Worm (Caenorhabditis elegans) whole organism, L1 larva: ENCODE results near the gene M60.6.
A peak's percentile ranks its signal among the peaks of the same experiment; 100 is the strongest.

Experiments used
- C04F5.9 ChIP-seq: sonication (generic microtip); optimal IDR thresholded peaks from 2 replicates; lab custom pipeline; 2016; ENCODE audit warnings: missing genetic modification characterization, missing compliant biosample characterization
- C34B4.2 ChIP-seq: sonication (generic microtip); optimal IDR thresholded peaks from 2 replicates; lab custom pipeline; 2017; ENCODE audit warnings: mild to moderate bottlenecking, missing genetic modification characterization, missing compliant biosample characterization
- F16B12.6 ChIP-seq: fragments of 150-350 bp; optimal IDR thresholded peaks from 2 replicates; lab custom pipeline; 2014; ENCODE audit warnings: missing biosample characterization, missing genetic modification characterization
- Y116A8C.19 ChIP-seq: sonication (generic microtip); optimal IDR thresholded peaks from 2 replicates; lab custom pipeline; 2016; ENCODE audit warnings: missing compliant biosample characterization, missing genetic modification characterization, borderline replicate concordance
- aha-1 ChIP-seq: fragments of 150-350 bp; optimal IDR thresholded peaks from 2 replicates; lab custom pipeline; 2014; ENCODE audit warnings: missing biosample characterization, missing genetic modification characterization
- alr-1 ChIP-seq: fragments of 200-800 bp; sonication (Bioruptor generic); optimal IDR thresholded peaks from 2 replicates; lab custom pipeline; 2018; ENCODE audit warnings: borderline replicate concordance, mild to moderate bottlenecking, missing genetic modification characterization, missing compliant biosample characterization
- ama-1 ChIP-seq: fragments of 150-350 bp; optimal IDR thresholded peaks from 2 replicates; lab custom pipeline; 2014
- blmp-1 ChIP-seq: fragments of 150-350 bp; optimal IDR thresholded peaks from 2 replicates; lab custom pipeline; 2014; ENCODE audit warnings: missing biosample characterization, missing genetic modification characterization
- ceh-63 ChIP-seq: fragments of 200-800 bp; sonication (Bioruptor generic); optimal IDR thresholded peaks from 2 replicates; lab custom pipeline; 2018; ENCODE audit warnings: mild to moderate bottlenecking, missing genetic modification characterization, missing compliant biosample characterization
- ceh-88 ChIP-seq: fragments of 200-800 bp; sonication (Bioruptor generic); IDR thresholded peaks from 2 replicates; pipeline ENCODE4 v1.3.6; 2022; ENCODE audit warnings: missing genetic modification characterization, missing compliant biosample characterization
- ceh-90 ChIP-seq: sonication (generic microtip); optimal IDR thresholded peaks from 2 replicates; lab custom pipeline; 2016; ENCODE audit warnings: missing genetic modification characterization, missing compliant biosample characterization
- dsc-1 ChIP-seq: sonication (generic microtip); optimal IDR thresholded peaks from 2 replicates; lab custom pipeline; 2016; ENCODE audit warnings: mild to moderate bottlenecking, missing genetic modification characterization, missing compliant biosample characterization
- egl-27 ChIP-seq, 2 experiments: fragments of 150-350 bp in 1 of 2; sonication (generic microtip); optimal IDR thresholded peaks; 3 replicates each; lab custom pipeline; 2017 to 2018; ENCODE audit warnings: missing biosample characterization in 2 of 2, missing genetic modification characterization in 2 of 2, missing genetic modification reagents in 2 of 2
- elt-2 ChIP-seq: sonication (generic microtip); optimal IDR thresholded peaks from 2 replicates; lab custom pipeline; 2016; ENCODE audit warnings: missing genetic modification characterization, mild to moderate bottlenecking, inconsistent platforms, missing compliant biosample characterization, missing genetic modification reagents
- elt-3 ChIP-seq, 6 experiments: fragments of 150-350 bp in 1 of 6; sonication (generic microtip); optimal IDR thresholded peaks; 2 replicates each; lab custom pipeline; 2017 to 2018; ENCODE audit warnings: missing biosample characterization in 6 of 6, missing genetic modification characterization in 6 of 6, inconsistent platforms in 1 of 6
- ets-5 ChIP-seq: fragments of 200-800 bp; sonication (Bioruptor generic); IDR thresholded peaks from 2 replicates; pipeline ENCODE4 v1.3.6; 2022; ENCODE audit warnings: missing genetic modification characterization, missing compliant biosample characterization
- fkh-8 ChIP-seq: sonication (generic microtip); optimal IDR thresholded peaks from 2 replicates; lab custom pipeline; 2016; ENCODE audit warnings: mild to moderate bottlenecking, missing genetic modification characterization, missing compliant biosample characterization
- fos-1 ChIP-seq: fragments of 150-350 bp; optimal IDR thresholded peaks from 2 replicates; lab custom pipeline; 2014; ENCODE audit warnings: missing biosample characterization, missing genetic modification characterization
- grh-1 ChIP-seq: fragments of 200-800 bp; sonication (Bioruptor generic); IDR thresholded peaks from 2 replicates; pipeline ENCODE4 v1.3.6; 2022; ENCODE audit warnings: missing genetic modification reagents, missing genetic modification characterization, missing compliant biosample characterization
- hpl-2 ChIP-seq: fragments of 150-350 bp; optimal IDR thresholded peaks from 2 replicates; lab custom pipeline; 2014; ENCODE audit warnings: missing biosample characterization, missing genetic modification reagents, missing genetic modification characterization
- jun-1 ChIP-seq: fragments of 150-350 bp; optimal IDR thresholded peaks from 2 replicates; lab custom pipeline; 2014; ENCODE audit warnings: missing biosample characterization, missing genetic modification reagents, missing genetic modification characterization
- lin-13 ChIP-seq: fragments of 150-350 bp; optimal IDR thresholded peaks from 2 replicates; lab custom pipeline; 2014; ENCODE audit warnings: missing biosample characterization, missing genetic modification reagents, missing genetic modification characterization
- lin-14 ChIP-seq: fragments of 200-800 bp; sonication (Bioruptor generic); optimal IDR thresholded peaks from 2 replicates; lab custom pipeline; 2018; ENCODE audit warnings: mild to moderate bottlenecking, missing genetic modification characterization, moderate library complexity, missing compliant biosample characterization
- lin-15B ChIP-seq: fragments of 150-350 bp; sonication (generic microtip); optimal IDR thresholded peaks from 3 replicates; lab custom pipeline; 2014; ENCODE audit warnings: missing biosample characterization, missing genetic modification characterization
- lsy-2 ChIP-seq, 2 experiments: fragments of 150-350 bp; optimal IDR thresholded peaks; 2 replicates each; lab custom pipeline; 2014; ENCODE audit warnings: missing biosample characterization in 2 of 2, missing genetic modification characterization in 2 of 2
- mdl-1 ChIP-seq, 2 experiments: fragments of 150-350 bp; optimal IDR thresholded peaks; 2 replicates each; lab custom pipeline; 2014 to 2017; ENCODE audit warnings: missing biosample characterization in 2 of 2, missing genetic modification characterization in 2 of 2, inconsistent platforms in 1 of 2
- mef-2 ChIP-seq: fragments of 150-350 bp; optimal IDR thresholded peaks from 2 replicates; lab custom pipeline; 2014; ENCODE audit warnings: missing biosample characterization, missing genetic modification characterization
- nhr-11 ChIP-seq: fragments of 150-350 bp; optimal IDR thresholded peaks from 2 replicates; lab custom pipeline; 2014; ENCODE audit warnings: missing biosample characterization, missing genetic modification characterization
- nhr-12 ChIP-seq: sonication (generic microtip); optimal IDR thresholded peaks from 2 replicates; lab custom pipeline; 2017; ENCODE audit warnings: missing biosample characterization, missing genetic modification characterization
- nhr-19 ChIP-seq: fragments of 200-800 bp; sonication (Bioruptor generic); conservative IDR thresholded peaks from 2 replicates; pipeline ENCODE4 v1.3.6; 2022; ENCODE audit warnings: missing genetic modification characterization, missing compliant biosample characterization
- nhr-20 ChIP-seq: sonication (generic microtip); optimal IDR thresholded peaks from 2 replicates; lab custom pipeline; 2016; ENCODE audit warnings: mild to moderate bottlenecking, missing genetic modification characterization, missing compliant biosample characterization
- nhr-76 ChIP-seq: sonication (generic microtip); optimal IDR thresholded peaks from 2 replicates; lab custom pipeline; 2017; ENCODE audit warnings: missing biosample characterization, missing genetic modification characterization
- nhr-84 ChIP-seq: sonication (generic microtip); optimal IDR thresholded peaks from 2 replicates; lab custom pipeline; 2017; ENCODE audit warnings: missing biosample characterization, missing genetic modification characterization
- nhr-85 ChIP-seq: sonication (generic microtip); peaks from one replicate; lab custom pipeline; 2016; ENCODE audit warnings: missing genetic modification characterization, inconsistent platforms, missing compliant biosample characterization
- nhr-90 ChIP-seq: sonication (generic microtip); optimal IDR thresholded peaks from 2 replicates; lab custom pipeline; 2016; ENCODE audit warnings: mild to moderate bottlenecking, missing genetic modification characterization, missing compliant biosample characterization; ENCODE audit not compliant: poor library complexity
- pag-3 ChIP-seq: sonication (generic microtip); optimal IDR thresholded peaks from 2 replicates; lab custom pipeline; 2017; ENCODE audit warnings: missing genetic modification characterization, mild to moderate bottlenecking, missing compliant biosample characterization, antibody characterized with exemption, borderline replicate concordance; ENCODE audit not compliant: insufficient read depth
- pqm-1 ChIP-seq: sonication (generic microtip); optimal IDR thresholded peaks from 3 replicates; lab custom pipeline; 2017; ENCODE audit warnings: missing biosample characterization, missing genetic modification characterization
- rnt-1 ChIP-seq: sonication (generic microtip); optimal IDR thresholded peaks from 2 replicates; lab custom pipeline; 2016; ENCODE audit warnings: mild to moderate bottlenecking, missing genetic modification characterization, moderate library complexity, missing compliant biosample characterization
- skn-1 ChIP-seq: fragments of 150-350 bp; optimal IDR thresholded peaks from 2 replicates; lab custom pipeline; 2014; ENCODE audit warnings: missing biosample characterization, missing genetic modification characterization
- snu-23 ChIP-seq: sonication (generic microtip); optimal IDR thresholded peaks from 2 replicates; lab custom pipeline; 2016; ENCODE audit warnings: missing genetic modification characterization, missing compliant biosample characterization
- sptf-1 ChIP-seq: fragments of 150-350 bp; optimal IDR thresholded peaks from 2 replicates; lab custom pipeline; 2014; ENCODE audit warnings: missing biosample characterization, missing genetic modification characterization
- sup-37 ChIP-seq: fragments of 200-800 bp; sonication (Bioruptor generic); optimal IDR thresholded peaks from 2 replicates; lab custom pipeline; 2018; ENCODE audit warnings: mild to moderate bottlenecking, missing genetic modification characterization, missing compliant biosample characterization
- swsn-7 ChIP-seq: sonication (generic microtip); optimal IDR thresholded peaks from 2 replicates; lab custom pipeline; 2016; ENCODE audit warnings: missing genetic modification characterization, missing compliant biosample characterization
- tlp-1 ChIP-seq: fragments of 150-350 bp; optimal IDR thresholded peaks from 2 replicates; lab custom pipeline; 2014; ENCODE audit warnings: missing biosample characterization, missing genetic modification characterization
- unc-130 ChIP-seq: fragments of 150-350 bp; optimal IDR thresholded peaks from 2 replicates; lab custom pipeline; 2017; ENCODE audit warnings: missing biosample characterization, missing genetic modification characterization, inconsistent platforms
- unc-30 ChIP-seq: sonication (generic microtip); optimal IDR thresholded peaks from 2 replicates; lab custom pipeline; 2017; ENCODE audit warnings: missing biosample characterization, missing genetic modification characterization
- unc-62 ChIP-seq: fragments of 150-350 bp; optimal IDR thresholded peaks from 2 replicates; lab custom pipeline; 2014; ENCODE audit warnings: missing biosample characterization, missing genetic modification reagents, missing genetic modification characterization
- unc-86 ChIP-seq: sonication (generic microtip); optimal IDR thresholded peaks from 2 replicates; lab custom pipeline; 2016; ENCODE audit warnings: missing genetic modification characterization, missing compliant biosample characterization
- xbp-1 ChIP-seq: sonication (generic microtip); optimal IDR thresholded peaks from 2 replicates; lab custom pipeline; 2016; ENCODE audit warnings: missing genetic modification characterization, missing compliant biosample characterization
- zag-1 ChIP-seq: fragments of 150-350 bp; optimal IDR thresholded peaks from 2 replicates; lab custom pipeline; 2014; ENCODE audit warnings: missing biosample characterization, missing genetic modification characterization
- zip-4 ChIP-seq: fragments of 200-800 bp; sonication (Bioruptor generic); optimal IDR thresholded peaks from 2 replicates; lab custom pipeline; 2018; ENCODE audit warnings: mild to moderate bottlenecking, missing genetic modification characterization, moderate library complexity, missing compliant biosample characterization

M60.6 gene

DNA sequence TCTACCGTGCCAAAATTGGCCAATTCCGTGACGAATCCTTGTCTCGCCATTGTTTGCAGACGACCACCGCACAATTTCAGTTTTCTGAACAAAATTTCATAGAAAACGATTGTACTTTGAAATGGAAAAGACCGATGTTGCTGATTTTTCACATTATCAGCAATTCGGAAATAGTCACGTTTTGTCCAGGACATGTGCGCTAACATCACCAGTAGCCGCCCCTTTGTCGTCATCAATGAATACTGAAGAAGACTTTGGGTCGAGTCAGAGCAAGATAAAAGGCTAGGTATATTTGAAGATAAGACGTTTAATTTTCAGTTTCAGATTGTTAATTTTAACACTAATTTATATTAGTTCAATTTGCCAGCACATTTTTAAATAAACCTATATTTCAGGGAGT is 10.4 kb downstream of the M60.6 start, which contains the start of gene endu-2 (continued):
- TF ChIP-seq C04F5.9 (tag; lab: Kevin White, UChicago) (no peak), zag-1 (tag; lab: Kevin White, UChicago) (no peak), ceh-90 (tag; lab: Kevin White, UChicago) (no peak), elt-2 (tag; lab: Kevin White, UChicago) (peak; percentile 86), hpl-2 (GFP tag; lab: Kevin White, UChicago) (no peak), lin-13 (GFP tag; lab: Kevin White, UChicago) (no peak), egl-27 (tag; optimal IDR thresholded peaks at IDR 0.05; lab: Kevin White, UChicago) (no peak), sptf-1 (tag; lab: Kevin White, UChicago) (no peak), mef-2 (no peak), unc-30 (no peak)
- TF ChIP-seq, all 84 proteins: peak for 5

DNA sequence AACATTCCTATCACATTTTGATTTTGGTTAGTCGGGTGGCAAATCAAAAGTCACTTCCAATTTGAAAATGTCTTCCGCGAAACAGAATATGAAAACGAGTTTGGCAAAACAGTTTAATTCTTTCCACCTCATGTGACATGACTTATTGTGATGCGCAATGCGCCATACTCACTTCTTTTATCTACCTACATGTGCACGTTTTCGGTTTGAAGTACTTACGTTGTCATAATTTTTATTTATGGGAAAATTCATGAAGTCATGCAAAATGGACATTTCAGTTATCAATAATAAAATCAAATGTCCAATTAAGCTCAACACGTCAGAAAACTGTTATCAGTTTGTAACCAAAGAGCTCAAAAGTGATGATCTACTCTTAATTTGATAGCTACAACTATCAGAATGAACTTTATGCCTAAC is 13.6 kb downstream of the M60.6 start:
- TF ChIP-seq tlp-1 (tag; lab: Kevin White, UChicago) = peak; percentile 38
- TF ChIP-seq C04F5.9 (tag; lab: Kevin White, UChicago) = no peak
- peak in 2 of 6 experiments; percentile 71 to 92 for TF ChIP-seq elt-3 (tag; optimal IDR thresholded peaks at IDR 0.05; lab: Kevin White, UChicago)
- TF ChIP-seq mdl-1 (tag; optimal IDR thresholded peaks at IDR 0.05; lab: Kevin White, UChicago) = peak in 1 of 2 experiments; percentile 81
- peak; percentile 22; the same call in 1 of the 2 replicates for TF ChIP-seq ceh-88 (GFP tag; lab: Robert Waterston, UW)
- TF ChIP-seq ets-5 (GFP tag; lab: Robert Waterston, UW) = no peak
- no peak for TF ChIP-seq sup-37 (GFP tag; lab: Kevin White, UChicago)
- no peak for TF ChIP-seq ceh-63 (GFP tag; lab: Kevin White, UChicago)
- TF ChIP-seq jun-1 (tag; lab: Kevin White, UChicago) = no peak
- peak; percentile 38; the same call in 1 of the 2 replicates for TF ChIP-seq nhr-19 (GFP tag; lab: Robert Waterston, UW)
- TF ChIP-seq lsy-2 (tag; optimal IDR thresholded peaks at IDR 0.05; lab: Kevin White, UChicago) = peak; percentile 17 to 57
- no peak for TF ChIP-seq aha-1
- no peak for TF ChIP-seq fos-1 (tag; lab: Kevin White, UChicago)
- TF ChIP-seq alr-1 (tag; lab: Kevin White, UChicago) = no peak
- no peak for TF ChIP-seq nhr-11
- TF ChIP-seq lin-14 = peak; percentile 84
- no peak for TF ChIP-seq ceh-90 (tag; lab: Kevin White, UChicago)
- TF ChIP-seq rnt-1 (tag; lab: Kevin White, UChicago) = no peak
- TF ChIP-seq ama-1 (lab: Kevin White, UChicago) = no peak
- peak; percentile 35 for TF ChIP-seq skn-1 (tag; lab: Kevin White, UChicago)
- TF ChIP-seq egl-27 (tag; optimal IDR thresholded peaks at IDR 0.05; lab: Kevin White, UChicago) = no peak
- TF ChIP-seq blmp-1 (tag; lab: Kevin White, UChicago) = peak; percentile 72
- TF ChIP-seq nhr-20 (tag; lab: Kevin White, UChicago) = peak; percentile 85
- TF ChIP-seq F16B12.6 = no peak
- no peak for TF ChIP-seq fkh-8 (tag; lab: Kevin White, UChicago)
- TF ChIP-seq nhr-85 = peak; percentile 98
- no peak for TF ChIP-seq unc-130 (tag; lab: Kevin White, UChicago)
- TF ChIP-seq sptf-1 (tag; lab: Kevin White, UChicago) = no peak
- no peak for TF ChIP-seq zip-4 (GFP tag; lab: Kevin White, UChicago)
- peak; percentile 83 for TF ChIP-seq elt-2 (tag; lab: Kevin White, UChicago)
- TF ChIP-seq unc-86 (tag; lab: Kevin White, UChicago) = no peak
- no peak for TF ChIP-seq zag-1 (tag; lab: Kevin White, UChicago)
- TF ChIP-seq dsc-1 (tag; lab: Kevin White, UChicago) = no peak
- TF ChIP-seq xbp-1 = no peak
- no peak for TF ChIP-seq nhr-12 (tag; lab: Kevin White, UChicago)
- no peak for TF ChIP-seq swsn-7
- TF ChIP-seq pqm-1 (tag; lab: Kevin White, UChicago) = no peak
- TF ChIP-seq unc-62 (GFP tag; lab: Kevin White, UChicago) = no peak
- no peak for TF ChIP-seq nhr-76 (tag; lab: Kevin White, UChicago)
- TF ChIP-seq lin-15B (tag; lab: Kevin White, UChicago) = no peak
- TF ChIP-seq pag-3 (tag; lab: Kevin White, UChicago) = peak; percentile 43
- TF ChIP-seq Y116A8C.19 = no peak
- TF ChIP-seq C34B4.2 (tag; lab: Kevin White, UChicago) = no peak
- peak; percentile 91 for TF ChIP-seq grh-1 (GFP tag; lab: Robert Waterston, UW)
- no peak for TF ChIP-seq unc-30
- peak; percentile 84 for TF ChIP-seq snu-23 (GFP tag; lab: Kevin White, UChicago)
- TF ChIP-seq nhr-84 (tag; lab: Kevin White, UChicago) = no peak
- TF ChIP-seq nhr-90 = peak; percentile 79
